Fruit fly (Drosophila melanogaster): ENCODE measurements around the gene fon.

The fon gene

dm6 chr2L:19424307-19424902, 38.4 kb upstream of the fon start (continued):
- no peak for TF ChIP-seq Rx (GFP tag; IDR thresholded peaks at IDR 0.05)
- no peak for TF ChIP-seq CG2712 (tag; optimal IDR thresholded peaks at IDR 0.05)
- 0 out of 2 replicates have a peak, but pooled peaks have one; percentile 18 for TF ChIP-seq ara (GFP tag; IDR thresholded peaks at IDR 0.05)
- TF ChIP-seq rib (GFP tag; IDR thresholded peaks at IDR 0.05) = no peak
- TF ChIP-seq CG34376 (GFP tag; optimal IDR thresholded peaks at IDR 0.05) = no peak
- TF ChIP-seq vnd (GFP tag; IDR thresholded peaks at IDR 0.05; ENCODE audit: partially characterized antibody) = 0 out of 3 replicates have a peak, but pooled peaks have one; percentile 16
- no peak for TF ChIP-seq CG5180 (GFP tag; optimal IDR thresholded peaks at IDR 0.05)
- TF ChIP-seq sens (GFP tag) = peak; percentile 82
- TF ChIP-seq CG4730 (GFP tag; IDR thresholded peaks at IDR 0.05) = no peak
- no peak for TF ChIP-seq CG15479 (GFP tag; optimal IDR thresholded peaks at IDR 0.05)
- peak; percentile 12 for TF ChIP-seq CG8089 (GFP tag; optimal IDR thresholded peaks at IDR 0.05)
- peak; percentile 13; the same call in 1 of the 3 replicates for TF ChIP-seq row (GFP tag; IDR thresholded peaks at IDR 0.05)
- TF ChIP-seq pho (GFP tag; optimal IDR thresholded peaks at IDR 0.05) = peak; percentile 3
- TF ChIP-seq pan (optimal IDR thresholded peaks at IDR 0.05) = no peak
- TF ChIP-seq pan (GFP tag; optimal IDR thresholded peaks at IDR 0.05 in 1 of 2, IDR thresholded peaks at IDR 0.05 in 1 of 2) = no peak
- TF ChIP-seq ems (GFP tag; optimal IDR thresholded peaks at IDR 0.05) = no peak
- 0 out of 3 replicates have a peak, but pooled peaks have one; percentile 19 for TF ChIP-seq CG2199 (GFP tag; IDR thresholded peaks at IDR 0.05)
- no peak for TF ChIP-seq sqz (GFP tag; optimal IDR thresholded peaks at IDR 0.05)
- TF ChIP-seq CG1792 (GFP tag; optimal IDR thresholded peaks at IDR 0.05) = no peak
- TF ChIP-seq grau (tag; optimal IDR thresholded peaks at IDR 0.05) = peak; percentile 74
- 0 out of 2 replicates have a peak, but pooled peaks have one; percentile 8 for TF ChIP-seq sob (GFP tag; IDR thresholded peaks at IDR 0.05)
- TF ChIP-seq CG6689 (GFP tag; IDR thresholded peaks at IDR 0.05) = 0 out of 2 replicates have a peak, but pooled peaks have one; percentile 8
- no peak for TF ChIP-seq toy (GFP tag; IDR thresholded peaks at IDR 0.05)
- no peak for TF ChIP-seq sisA (GFP tag; IDR thresholded peaks at IDR 0.05)
- no peak for TF ChIP-seq tup (GFP tag; optimal IDR thresholded peaks at IDR 0.05)
- peak; percentile 8; the same call in 1 of the 2 replicates for TF ChIP-seq Drgx (GFP tag; IDR thresholded peaks at IDR 0.05)
- peak; percentile 3; the same call in 1 of the 2 replicates for TF ChIP-seq H2.0 (GFP tag; IDR thresholded peaks at IDR 0.05)
- no peak for TF ChIP-seq dan (GFP tag; IDR thresholded peaks at IDR 0.05)
- TF ChIP-seq Sry-β (GFP tag; optimal IDR thresholded peaks at IDR 0.05) = no peak
- no peak for TF ChIP-seq wek (GFP tag; optimal IDR thresholded peaks at IDR 0.05)

dm6 chr2L:19423467-19424122, 37.6 kb upstream of the fon start, which contains the start of the genes Alp12 and CG13085:
Alp12 (plus strand) TSS chr2L:19424050.
CG13085 (plus strand) TSS chr2L:19424050.
- TF ChIP-seq CG13775 (GFP tag; optimal IDR thresholded peaks at IDR 0.05) (peak; percentile 98), Hmr (GFP tag; optimal IDR thresholded peaks at IDR 0.05) (peak; percentile 99), grn (GFP tag; optimal IDR thresholded peaks at IDR 0.05) (peak; percentile 78), onecut (GFP tag; IDR thresholded peaks at IDR 0.05) (peak; percentile 90), tx (GFP tag; optimal IDR thresholded peaks at IDR 0.05) (peak; percentile 94), CG10979 (tag; optimal IDR thresholded peaks at IDR 0.05) (peak; percentile 98), grau (tag; optimal IDR thresholded peaks at IDR 0.05) (peak; percentile 98), stc (GFP tag; IDR thresholded peaks at IDR 0.05) (peak; percentile 96), CG4424 (GFP tag; optimal IDR thresholded peaks at IDR 0.05) (peak; percentile 98), tup (GFP tag; optimal IDR thresholded peaks at IDR 0.05) (peak; percentile 83), Ada2b (GFP tag; IDR thresholded peaks at IDR 0.05) (peak; percentile 95), Six4 (GFP tag; optimal IDR thresholded peaks at IDR 0.05) (peak; percentile 95), Spps (tag; optimal IDR thresholded peaks at IDR 0.05) (peak; percentile 93), CG12155 (GFP tag; optimal IDR thresholded peaks at IDR 0.05) (peak; percentile 95), Ets97D (GFP tag; optimal IDR thresholded peaks at IDR 0.05) (peak; percentile 79), exex (tag; optimal IDR thresholded peaks at IDR 0.05) (peak; percentile 92), Hr51 (GFP tag; optimal IDR thresholded peaks at IDR 0.05) (peak; percentile 94 to 99), nom (GFP tag; optimal IDR thresholded peaks at IDR 0.05) (peak; percentile 83), CG3995 (GFP tag; optimal IDR thresholded peaks at IDR 0.05) (peak; percentile 75), CG15269 (tag; optimal IDR thresholded peaks at IDR 0.05) (peak; percentile 99), CG10431 (GFP tag; optimal IDR thresholded peaks at IDR 0.05) (peak; percentile 96)
